Fruit fly (Drosophila melanogaster): ENCODE results near the gene CG13058.

dm6 chr3L:16308380-16308779 is 20.3 kb upstream of the CG13058 start, which contains the start of gene CG13042:
- TF ChIP-seq Ets98B (GFP tag; IDR thresholded peaks at IDR 0.05) (no peak), CG15710 (tag; optimal IDR thresholded peaks at IDR 0.05) (no peak), CG17806 (tag; optimal IDR thresholded peaks at IDR 0.05) (no peak), EcR (GFP tag; optimal IDR thresholded peaks at IDR 0.05) (no peak), rn (GFP tag; IDR thresholded peaks at IDR 0.05) (no peak), CG14655 (GFP tag; optimal IDR thresholded peaks at IDR 0.05) (no peak), CG8301 (tag; optimal IDR thresholded peaks at IDR 0.05) (no peak)
